Worm (Caenorhabditis elegans) whole organism, L1 larva: ENCODE measurements around the gene C03A3.9.
A peak's percentile ranks its signal among the peaks of the same experiment; 100 is the strongest.

ENCODE experiments used
- C04F5.9 ChIP-seq: sonication (generic microtip); optimal IDR thresholded peaks from 2 replicates; lab custom pipeline; 2016; ENCODE audit warnings: missing genetic modification characterization, missing compliant biosample characterization
- C34B4.2 ChIP-seq: sonication (generic microtip); optimal IDR thresholded peaks from 2 replicates; lab custom pipeline; 2017; ENCODE audit warnings: mild to moderate bottlenecking, missing genetic modification characterization, missing compliant biosample characterization
- F16B12.6 ChIP-seq: fragments of 150-350 bp; optimal IDR thresholded peaks from 2 replicates; lab custom pipeline; 2014; ENCODE audit warnings: missing biosample characterization, missing genetic modification characterization
- aly-2 ChIP-seq: fragments of 150-350 bp; optimal IDR thresholded peaks from 2 replicates; lab custom pipeline; 2014; ENCODE audit warnings: missing biosample characterization, missing genetic modification characterization
- ama-1 ChIP-seq: fragments of 150-350 bp; optimal IDR thresholded peaks from 2 replicates; lab custom pipeline; 2014
- blmp-1 ChIP-seq: fragments of 150-350 bp; optimal IDR thresholded peaks from 2 replicates; lab custom pipeline; 2014; ENCODE audit warnings: missing biosample characterization, missing genetic modification characterization
- ceh-8 ChIP-seq: fragments of 200-800 bp; sonication (Bioruptor generic); optimal IDR thresholded peaks from 2 replicates; lab custom pipeline; 2018; ENCODE audit warnings: mild to moderate bottlenecking, missing genetic modification characterization, moderate library complexity, missing compliant biosample characterization
- ceh-88 ChIP-seq: fragments of 200-800 bp; sonication (Bioruptor generic); IDR thresholded peaks from 2 replicates; pipeline ENCODE4 v1.3.6; 2022; ENCODE audit warnings: missing genetic modification characterization, missing compliant biosample characterization
- dsc-1 ChIP-seq: sonication (generic microtip); optimal IDR thresholded peaks from 2 replicates; lab custom pipeline; 2016; ENCODE audit warnings: mild to moderate bottlenecking, missing genetic modification characterization, missing compliant biosample characterization
- efl-1 ChIP-seq, 4 experiments: fragments of 150-350 bp; optimal IDR thresholded peaks in 3 of 4; peaks in 1 of 4; 1 replicate in 1 of 4; 2 replicates in 3 of 4; lab custom pipeline; 2014; ENCODE audit warnings: missing biosample characterization in 2 of 4, missing genetic modification characterization in 2 of 4, missing genetic modification reagents in 2 of 4
- egl-27 ChIP-seq, 2 experiments: fragments of 150-350 bp in 1 of 2; sonication (generic microtip); optimal IDR thresholded peaks; 3 replicates each; lab custom pipeline; 2017 to 2018; ENCODE audit warnings: missing biosample characterization in 2 of 2, missing genetic modification characterization in 2 of 2, missing genetic modification reagents in 2 of 2
- elt-2 ChIP-seq: sonication (generic microtip); optimal IDR thresholded peaks from 2 replicates; lab custom pipeline; 2016; ENCODE audit warnings: missing genetic modification characterization, mild to moderate bottlenecking, inconsistent platforms, missing compliant biosample characterization, missing genetic modification reagents
- elt-3 ChIP-seq, 6 experiments: fragments of 150-350 bp in 1 of 6; sonication (generic microtip); optimal IDR thresholded peaks; 2 replicates each; lab custom pipeline; 2017 to 2018; ENCODE audit warnings: missing biosample characterization in 6 of 6, missing genetic modification characterization in 6 of 6, inconsistent platforms in 1 of 6
- ets-5 ChIP-seq: fragments of 200-800 bp; sonication (Bioruptor generic); IDR thresholded peaks from 2 replicates; pipeline ENCODE4 v1.3.6; 2022; ENCODE audit warnings: missing genetic modification characterization, missing compliant biosample characterization
- fkh-4 ChIP-seq: sonication (generic microtip); optimal IDR thresholded peaks from 2 replicates; lab custom pipeline; 2016; ENCODE audit warnings: missing compliant biosample characterization, missing genetic modification characterization, borderline replicate concordance
- fkh-8 ChIP-seq: sonication (generic microtip); optimal IDR thresholded peaks from 2 replicates; lab custom pipeline; 2016; ENCODE audit warnings: mild to moderate bottlenecking, missing genetic modification characterization, missing compliant biosample characterization
- grh-1 ChIP-seq: fragments of 200-800 bp; sonication (Bioruptor generic); IDR thresholded peaks from 2 replicates; pipeline ENCODE4 v1.3.6; 2022; ENCODE audit warnings: missing genetic modification reagents, missing genetic modification characterization, missing compliant biosample characterization
- hlh-4 ChIP-seq: sonication (generic microtip); optimal IDR thresholded peaks from 2 replicates; lab custom pipeline; 2016; ENCODE audit warnings: mild to moderate bottlenecking, missing genetic modification characterization, missing compliant biosample characterization
- irx-1 ChIP-seq: sonication (generic microtip); optimal IDR thresholded peaks from 2 replicates; lab custom pipeline; 2016; ENCODE audit warnings: missing genetic modification characterization, missing compliant biosample characterization
- isw-1 ChIP-seq: fragments of 200-800 bp; sonication (Bioruptor generic); IDR thresholded peaks from 2 replicates; pipeline ENCODE4 v1.3.6; 2022; ENCODE audit warnings: missing genetic modification characterization, missing compliant biosample characterization
- jun-1 ChIP-seq: fragments of 150-350 bp; optimal IDR thresholded peaks from 2 replicates; lab custom pipeline; 2014; ENCODE audit warnings: missing biosample characterization, missing genetic modification reagents, missing genetic modification characterization
- lin-14 ChIP-seq: fragments of 200-800 bp; sonication (Bioruptor generic); optimal IDR thresholded peaks from 2 replicates; lab custom pipeline; 2018; ENCODE audit warnings: mild to moderate bottlenecking, missing genetic modification characterization, moderate library complexity, missing compliant biosample characterization
- lin-15B ChIP-seq: fragments of 150-350 bp; sonication (generic microtip); optimal IDR thresholded peaks from 3 replicates; lab custom pipeline; 2014; ENCODE audit warnings: missing biosample characterization, missing genetic modification characterization
- lir-3 ChIP-seq: sonication (generic microtip); optimal IDR thresholded peaks from 2 replicates; lab custom pipeline; 2016; ENCODE audit warnings: mild to moderate bottlenecking, missing genetic modification characterization, moderate library complexity, missing compliant biosample characterization; ENCODE audit not compliant: poor library complexity
- mab-9 ChIP-seq: fragments of 200-800 bp; sonication (Bioruptor generic); IDR thresholded peaks from 2 replicates; pipeline ENCODE4 v1.3.6; 2022; ENCODE audit warnings: missing genetic modification reagents, missing genetic modification characterization, missing compliant biosample characterization
- mdl-1 ChIP-seq, 2 experiments: fragments of 150-350 bp; optimal IDR thresholded peaks; 2 replicates each; lab custom pipeline; 2014 to 2017; ENCODE audit warnings: missing biosample characterization in 2 of 2, missing genetic modification characterization in 2 of 2, inconsistent platforms in 1 of 2
- mef-2 ChIP-seq: fragments of 150-350 bp; optimal IDR thresholded peaks from 2 replicates; lab custom pipeline; 2014; ENCODE audit warnings: missing biosample characterization, missing genetic modification characterization
- mep-1 ChIP-seq: fragments of 150-350 bp; optimal IDR thresholded peaks from 2 replicates; lab custom pipeline; 2014; ENCODE audit warnings: missing biosample characterization, missing genetic modification characterization
- nhr-12 ChIP-seq: sonication (generic microtip); optimal IDR thresholded peaks from 2 replicates; lab custom pipeline; 2017; ENCODE audit warnings: missing biosample characterization, missing genetic modification characterization
- nhr-19 ChIP-seq: fragments of 200-800 bp; sonication (Bioruptor generic); conservative IDR thresholded peaks from 2 replicates; pipeline ENCODE4 v1.3.6; 2022; ENCODE audit warnings: missing genetic modification characterization, missing compliant biosample characterization
- nhr-20 ChIP-seq: sonication (generic microtip); optimal IDR thresholded peaks from 2 replicates; lab custom pipeline; 2016; ENCODE audit warnings: mild to moderate bottlenecking, missing genetic modification characterization, missing compliant biosample characterization
- nhr-28 ChIP-seq: fragments of 150-350 bp; optimal IDR thresholded peaks from 2 replicates; lab custom pipeline; 2014; ENCODE audit warnings: missing biosample characterization, missing genetic modification characterization
- nhr-47 ChIP-seq: sonication (generic microtip); optimal IDR thresholded peaks from 2 replicates; lab custom pipeline; 2016; ENCODE audit warnings: mild to moderate bottlenecking, missing genetic modification characterization, moderate library complexity, missing compliant biosample characterization
- nhr-71 ChIP-seq: sonication (generic microtip); optimal IDR thresholded peaks from 2 replicates; lab custom pipeline; 2016; ENCODE audit warnings: mild to moderate bottlenecking, missing genetic modification characterization, moderate library complexity, missing compliant biosample characterization
- nhr-76 ChIP-seq: sonication (generic microtip); optimal IDR thresholded peaks from 2 replicates; lab custom pipeline; 2017; ENCODE audit warnings: missing biosample characterization, missing genetic modification characterization
- nhr-85 ChIP-seq: sonication (generic microtip); peaks from one replicate; lab custom pipeline; 2016; ENCODE audit warnings: missing genetic modification characterization, inconsistent platforms, missing compliant biosample characterization
- pqm-1 ChIP-seq: sonication (generic microtip); optimal IDR thresholded peaks from 3 replicates; lab custom pipeline; 2017; ENCODE audit warnings: missing biosample characterization, missing genetic modification characterization
- skn-1 ChIP-seq: fragments of 150-350 bp; optimal IDR thresholded peaks from 2 replicates; lab custom pipeline; 2014; ENCODE audit warnings: missing biosample characterization, missing genetic modification characterization
- snu-23 ChIP-seq: sonication (generic microtip); optimal IDR thresholded peaks from 2 replicates; lab custom pipeline; 2016; ENCODE audit warnings: missing genetic modification characterization, missing compliant biosample characterization
- sptf-1 ChIP-seq: fragments of 150-350 bp; optimal IDR thresholded peaks from 2 replicates; lab custom pipeline; 2014; ENCODE audit warnings: missing biosample characterization, missing genetic modification characterization
- unc-98 ChIP-seq: fragments of 200-800 bp; sonication (Bioruptor generic); IDR thresholded peaks from 2 replicates; pipeline ENCODE4 v1.3.6; 2022; ENCODE audit warnings: missing genetic modification characterization, missing compliant biosample characterization
- vab-15 ChIP-seq: sonication (generic microtip); optimal IDR thresholded peaks from 2 replicates; lab custom pipeline; 2017; ENCODE audit warnings: missing genotype, mild to moderate bottlenecking, missing genetic modification characterization, missing compliant biosample characterization
- xbp-1 ChIP-seq: sonication (generic microtip); optimal IDR thresholded peaks from 2 replicates; lab custom pipeline; 2016; ENCODE audit warnings: missing genetic modification characterization, missing compliant biosample characterization
- zag-1 ChIP-seq: fragments of 150-350 bp; optimal IDR thresholded peaks from 2 replicates; lab custom pipeline; 2014; ENCODE audit warnings: missing biosample characterization, missing genetic modification characterization
- zip-4 ChIP-seq: fragments of 200-800 bp; sonication (Bioruptor generic); optimal IDR thresholded peaks from 2 replicates; lab custom pipeline; 2018; ENCODE audit warnings: mild to moderate bottlenecking, missing genetic modification characterization, moderate library complexity, missing compliant biosample characterization
- ztf-4 ChIP-seq: fragments of 150-350 bp; optimal IDR thresholded peaks from 2 replicates; lab custom pipeline; 2014; ENCODE audit warnings: missing biosample characterization, missing genetic modification characterization

C03A3.9 gene

DNA sequence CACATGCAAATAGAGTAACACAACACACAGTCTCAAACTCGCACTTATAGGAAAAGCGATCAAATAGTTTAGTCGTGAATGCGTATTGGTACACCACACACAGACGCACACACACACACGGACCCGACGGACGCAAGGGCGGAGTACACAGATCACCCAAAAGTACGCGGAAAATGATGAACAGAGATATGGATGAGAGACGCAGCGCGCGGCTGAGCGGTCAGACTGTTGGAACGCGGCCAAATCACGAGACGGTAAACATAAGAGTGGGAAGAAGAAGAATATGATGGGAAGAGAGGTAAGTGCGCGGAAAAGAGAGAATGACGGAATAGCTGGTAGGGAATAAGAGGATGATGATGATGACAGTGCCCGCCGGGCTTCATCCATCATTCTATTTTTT is 18.7 kb upstream of the C03A3.9 start:
- TF ChIP-seq ceh-8 (GFP tag; lab: Kevin White, UChicago), result no peak
- TF ChIP-seq C34B4.2 (tag; lab: Kevin White, UChicago), result no peak
- no peak for TF ChIP-seq xbp-1
- TF ChIP-seq mef-2, result no peak
- TF ChIP-seq nhr-28 (tag; lab: Kevin White, UChicago), result no peak
- TF ChIP-seq nhr-12, result no peak
- TF ChIP-seq elt-3 (tag; optimal IDR thresholded peaks at IDR 0.05; lab: Kevin White, UChicago), result no peak
- no peak for TF ChIP-seq pqm-1 (tag; lab: Kevin White, UChicago)
- TF ChIP-seq nhr-47 (tag; lab: Kevin White, UChicago), result peak; percentile 19
- TF ChIP-seq egl-27 (tag; optimal IDR thresholded peaks at IDR 0.05; lab: Kevin White, UChicago), result no peak
- no peak for TF ChIP-seq C04F5.9 (tag; lab: Kevin White, UChicago)
- TF ChIP-seq ceh-88, result no peak
- TF ChIP-seq vab-15 (tag; lab: Kevin White, UChicago), result no peak
- TF ChIP-seq hlh-4 (tag; lab: Kevin White, UChicago), result no peak
- peak; percentile 3 for TF ChIP-seq snu-23
- peak; percentile 78 for TF ChIP-seq blmp-1 (tag; lab: Kevin White, UChicago)
- TF ChIP-seq ama-1, result no peak
- no peak for TF ChIP-seq unc-98 (GFP tag; lab: Robert Waterston, UW)
- TF ChIP-seq nhr-19 (GFP tag; lab: Robert Waterston, UW), result no peak
- TF ChIP-seq mep-1, result no peak
- TF ChIP-seq grh-1 (GFP tag; lab: Robert Waterston, UW), result no peak
- no peak for TF ChIP-seq sptf-1 (tag; lab: Kevin White, UChicago)
- TF ChIP-seq ztf-4 (tag; lab: Kevin White, UChicago), result peak; percentile 11
- no peak for TF ChIP-seq ets-5
- TF ChIP-seq F16B12.6 (tag; lab: Kevin White, UChicago), result no peak
- peak; percentile 41 for TF ChIP-seq lin-14 (GFP tag; lab: Kevin White, UChicago)
- peak; percentile 48 for TF ChIP-seq nhr-71 (tag; lab: Kevin White, UChicago)
- peak; percentile 61 for TF ChIP-seq nhr-85 (tag; lab: Kevin White, UChicago)
- TF ChIP-seq mab-9 (GFP tag; lab: Robert Waterston, UW), result no peak
- no peak for TF ChIP-seq isw-1 (GFP tag; lab: Robert Waterston, UW)
- peak; percentile 21 for TF ChIP-seq nhr-20 (tag; lab: Kevin White, UChicago)
- TF ChIP-seq fkh-8 (tag; lab: Kevin White, UChicago), result no peak
- TF ChIP-seq mdl-1 (tag; optimal IDR thresholded peaks at IDR 0.05; lab: Kevin White, UChicago), result no peak
- no peak for TF ChIP-seq fkh-4 (tag; lab: Kevin White, UChicago)

DNA sequence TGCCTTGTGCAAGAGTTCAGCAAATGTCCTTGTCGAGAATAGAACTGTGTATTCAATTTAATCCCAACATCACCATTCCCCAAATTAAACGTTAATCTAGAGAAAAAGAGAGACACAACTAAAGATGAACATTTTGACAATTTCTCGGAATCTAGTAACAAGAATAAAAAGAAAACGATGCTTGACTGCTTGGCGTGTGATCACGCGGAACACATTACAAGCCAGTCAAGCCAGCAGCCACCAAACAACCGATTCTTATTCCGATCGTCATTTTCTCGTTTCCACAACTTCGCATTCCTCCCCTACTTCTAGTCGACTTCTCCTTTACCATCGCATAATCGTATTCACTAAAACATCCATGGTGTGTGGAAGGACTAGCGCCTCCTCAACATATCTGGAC is 17.4 kb upstream of the C03A3.9 start:
- TF ChIP-seq dsc-1 (tag; lab: Kevin White, UChicago) (no peak), jun-1 (tag; lab: Kevin White, UChicago) (no peak), nhr-85 (tag; lab: Kevin White, UChicago) (no peak), lir-3 (no peak), irx-1 (no peak), unc-98 (GFP tag; lab: Robert Waterston, UW) (no peak), ztf-4 (tag; lab: Kevin White, UChicago) (no peak), mab-9 (GFP tag; lab: Robert Waterston, UW) (no peak), blmp-1 (tag; lab: Kevin White, UChicago) (peak; percentile 60), zip-4 (GFP tag; lab: Kevin White, UChicago) (no peak), skn-1 (tag; lab: Kevin White, UChicago) (no peak), fkh-8 (tag; lab: Kevin White, UChicago) (peak; percentile 4), aly-2 (tag; lab: Kevin White, UChicago) (no peak), C04F5.9 (tag; lab: Kevin White, UChicago) (no peak), efl-1 (optimal IDR thresholded peaks at IDR 0.05; lab: Kevin White, UChicago) (no peak), efl-1 (GFP tag; optimal IDR thresholded peaks at IDR 0.05 in 1 of 2; lab: Kevin White, UChicago) (peak in 1 of 2 experiments; percentile 55), lin-15B (no peak), nhr-71 (tag; lab: Kevin White, UChicago) (no peak), F16B12.6 (tag; lab: Kevin White, UChicago) (no peak), mdl-1 (tag; optimal IDR thresholded peaks at IDR 0.05; lab: Kevin White, UChicago) (no peak), elt-2 (tag; lab: Kevin White, UChicago) (no peak), nhr-76 (tag; lab: Kevin White, UChicago) (no peak), zag-1 (tag; lab: Kevin White, UChicago) (no peak), lin-14 (GFP tag; lab: Kevin White, UChicago) (peak; percentile 13)
